Worm (Caenorhabditis elegans) whole organism, L3 larva: ENCODE measurements around the gene nuo-3.

Experiments
- ceh-9 ChIP-seq: sonication (generic microtip); optimal IDR thresholded peaks from 2 replicates; lab custom pipeline; 2018; ENCODE audit warnings: missing biosample characterization, missing genetic modification characterization
- elt-2 ChIP-seq: sonication (generic microtip); optimal IDR thresholded peaks from 2 replicates; lab custom pipeline; 2016; ENCODE audit warnings: missing genetic modification reagents, mild to moderate bottlenecking, missing genetic modification characterization, missing compliant biosample characterization
- unc-39 ChIP-seq: sonication (generic microtip); optimal IDR thresholded peaks from 4 replicates; lab custom pipeline; 2017; ENCODE audit warnings: missing biosample characterization, missing genetic modification characterization
- ztf-11 ChIP-seq: fragments of 150-350 bp; optimal IDR thresholded peaks from 2 replicates; lab custom pipeline; 2014; ENCODE audit warnings: missing biosample characterization, missing genetic modification characterization

DNA sequence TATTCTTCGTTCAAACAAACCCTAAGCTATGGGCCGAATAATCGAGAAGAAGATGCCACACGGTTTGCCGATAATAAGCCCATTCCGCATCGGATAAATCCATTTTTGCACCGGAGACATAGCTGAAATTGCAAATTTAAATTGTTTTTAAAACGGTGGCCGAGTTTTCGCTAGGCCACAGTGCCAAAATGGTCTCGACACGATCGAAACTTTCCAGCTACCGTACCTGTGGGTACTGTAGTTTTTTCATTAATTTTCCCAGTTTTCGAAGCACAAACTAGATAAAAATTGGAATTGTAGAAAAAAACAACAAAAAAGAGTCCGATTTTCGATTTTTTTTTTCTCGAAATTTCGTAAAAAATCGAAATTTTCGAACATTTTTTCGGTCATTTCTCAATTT lies 30.9 kb upstream of the nuo-3 start:
- no peak for TF ChIP-seq elt-2 (tag; lab: Kevin White, UChicago)
- TF ChIP-seq unc-39: no peak
- TF ChIP-seq ztf-11 (tag; lab: Kevin White, UChicago): no peak
- TF ChIP-seq ceh-9 (tag; lab: Kevin White, UChicago): no peak
